Worm (Caenorhabditis elegans): ENCODE measurements around the gene C04H5.1.
"Not testable (repeated sequence)": the region's sequence is repeated elsewhere in the genome, so short reads cannot be mapped to it uniquely, and the experiment has no call there.

The C04H5.1 gene

DNA sequence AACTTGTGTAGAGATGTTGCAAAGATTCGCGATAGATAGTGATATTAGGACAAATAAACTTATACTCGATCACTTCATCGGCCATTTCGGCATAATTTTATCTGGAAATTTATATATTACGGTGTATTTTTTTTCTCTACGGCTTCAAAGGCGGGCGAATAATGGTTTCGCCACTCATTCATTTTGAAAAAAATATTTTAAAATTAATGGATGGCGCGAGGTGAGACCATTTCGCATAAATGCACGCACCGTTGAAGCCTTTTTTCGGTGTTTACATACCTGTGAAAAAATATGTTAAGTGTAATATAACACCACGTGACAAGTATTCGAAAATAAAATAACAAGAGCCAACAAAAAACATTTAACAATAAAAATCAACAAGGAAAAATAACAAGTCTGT, 12.1 kb upstream of the C04H5.1 start, which contains the start of gene btb-19:
btb-19 (minus strand) TSS at position 101 of the 400 bp plus-strand sequence.
- TF ChIP-seq unc-62 (GFP tag; optimal IDR thresholded peaks at IDR 0.05) = no peak

- no peak for TF ChIP-seq unc-62 (GFP tag; optimal IDR thresholded peaks at IDR 0.05)
Measured at ce11 chrII:14523070-14523572, 11.0 kb upstream of the C04H5.1 start, which contains the start of gene btb-20. Gene btb-20, minus strand, starts transcription at chrII:14523522.

ce11 chrII:14523645-14524223, 10.4 kb upstream of the C04H5.1 start, which contains the start of gene pot-2:
Gene pot-2, plus strand, starts transcription at chrII:14524173.
- no peak for TF ChIP-seq unc-62 (GFP tag; optimal IDR thresholded peaks at IDR 0.05)

- no peak for TF ChIP-seq unc-62 (GFP tag; optimal IDR thresholded peaks at IDR 0.05)
Measured at ce11 chrII:14525013-14525412, 9.1 kb upstream of the C04H5.1 start, which contains the start of gene F57C2.4. Gene F57C2.4, plus strand, starts transcription at chrII:14525313.

DNA sequence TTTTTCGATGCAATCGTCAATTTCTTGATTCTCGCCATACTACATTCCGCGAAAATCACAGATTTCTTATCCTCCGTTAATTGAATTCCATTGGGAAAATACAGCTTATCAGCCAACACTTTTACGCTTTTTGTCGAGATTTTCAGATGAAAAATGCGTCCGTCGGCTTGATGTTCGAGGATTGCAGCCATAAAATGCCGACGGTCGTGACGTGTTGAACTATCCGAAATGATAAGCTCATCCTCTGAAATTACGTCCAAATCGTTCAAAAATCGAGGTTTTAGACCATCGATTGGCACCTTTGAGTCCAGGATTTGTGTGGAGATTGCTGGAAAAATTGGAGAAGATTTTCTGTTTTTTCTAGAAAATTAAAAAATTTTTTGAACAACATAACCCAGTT, 7.0 kb upstream of the C04H5.1 start:
- no peak for TF ChIP-seq unc-62 (GFP tag; optimal IDR thresholded peaks at IDR 0.05)

DNA sequence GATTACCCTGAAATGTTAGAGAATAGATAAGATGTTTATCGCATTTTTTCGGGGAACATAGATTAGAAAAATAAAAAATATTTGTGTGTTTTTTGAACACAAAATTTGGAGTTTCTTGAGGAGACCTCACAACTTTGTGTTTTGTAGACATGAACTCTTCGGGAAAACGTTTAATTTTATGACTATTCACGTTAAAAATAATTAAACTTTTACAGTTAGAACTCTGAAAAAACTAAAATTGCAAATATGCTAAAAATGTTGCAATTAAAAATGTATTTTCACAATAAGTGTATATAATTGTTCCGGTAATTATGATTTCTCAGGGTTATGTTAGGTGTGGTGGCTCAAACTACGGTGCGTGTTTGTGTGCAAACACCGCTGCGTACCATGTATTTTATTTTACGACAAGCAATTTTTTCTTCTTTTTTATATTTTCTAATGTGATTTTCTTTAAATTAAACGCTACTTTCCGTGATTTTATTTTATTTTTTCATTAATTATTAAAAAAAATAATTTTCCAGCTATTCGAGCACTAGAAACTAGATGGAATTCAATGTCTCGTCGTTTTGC, 5.8 kb upstream of the C04H5.1 start, which contains the start of the genes F57C2.5 and spat-1:
F57C2.5 (minus strand) TSS at position 7 of the 570 bp plus-strand sequence.
spat-1 (plus strand) TSS at position 520 of the 570 bp plus-strand sequence.
- TF ChIP-seq unc-62 (GFP tag; optimal IDR thresholded peaks at IDR 0.05) = no peak

DNA sequence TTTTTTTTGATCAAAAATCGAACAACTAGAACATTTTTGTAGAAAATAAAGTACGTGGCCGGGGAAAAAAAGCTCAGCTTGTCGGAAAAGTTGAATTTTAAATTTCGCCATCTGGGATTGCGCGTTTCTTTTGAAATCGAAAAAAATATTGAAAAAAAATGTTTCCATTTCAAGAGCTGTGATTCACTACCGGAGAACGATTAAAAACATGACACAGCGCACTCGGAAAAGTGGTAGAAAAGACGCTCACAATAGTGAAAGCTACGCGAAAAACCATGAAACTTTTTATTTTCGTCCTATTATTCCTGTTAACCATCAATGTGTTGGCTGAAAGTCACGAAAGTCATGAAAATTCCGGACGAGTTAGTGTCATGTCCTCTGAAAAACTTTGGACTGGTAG, 3.6 kb downstream of the C04H5.1 start, which contains the start of the genes clec-147 and C04H5.7:
clec-147 (minus strand) TSS at position 101 of the 400 bp plus-strand sequence.
C04H5.7 (plus strand) TSS at position 219 of the 400 bp plus-strand sequence.
- no peak for TF ChIP-seq unc-62 (GFP tag; optimal IDR thresholded peaks at IDR 0.05)

ce11 chrII:14540551-14540950, 6.5 kb downstream of the C04H5.1 start:
- TF ChIP-seq unc-62 (GFP tag; optimal IDR thresholded peaks at IDR 0.05) = no peak

ce11 chrII:14548691-14549090, 14.6 kb downstream of the C04H5.1 start, which contains the start of gene gcy-29:
Gene gcy-29, minus strand, starts transcription at chrII:14548791.
- TF ChIP-seq unc-62 (GFP tag; optimal IDR thresholded peaks at IDR 0.05) = no peak

ce11 chrII:14550613-14551012, 16.5 kb downstream of the C04H5.1 start, which contains the start of gene nlp-41:
Gene nlp-41, plus strand, starts transcription at chrII:14550913.
- no peak for TF ChIP-seq unc-62 (GFP tag; optimal IDR thresholded peaks at IDR 0.05)

DNA sequence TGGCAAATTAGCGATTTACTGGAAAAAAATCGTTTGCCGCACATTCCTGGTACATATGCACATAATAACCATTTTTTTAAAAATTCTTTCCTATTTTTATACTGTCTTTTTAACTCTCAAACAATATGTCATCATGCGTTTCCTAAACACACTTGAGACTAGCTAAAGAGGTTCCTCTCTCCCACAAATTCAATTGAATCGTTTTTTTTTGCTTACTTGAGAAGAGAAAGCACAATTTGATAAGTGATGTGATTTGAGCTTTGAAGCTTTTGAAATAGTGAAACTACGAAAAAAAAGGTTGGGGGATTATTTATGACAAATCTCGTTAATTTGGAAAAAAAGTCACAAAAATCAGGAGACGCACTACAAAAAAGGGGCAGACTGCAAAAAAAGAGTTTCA, 20.9 kb downstream of the C04H5.1 start:
- no peak for TF ChIP-seq unc-62 (GFP tag; optimal IDR thresholded peaks at IDR 0.05)

DNA sequence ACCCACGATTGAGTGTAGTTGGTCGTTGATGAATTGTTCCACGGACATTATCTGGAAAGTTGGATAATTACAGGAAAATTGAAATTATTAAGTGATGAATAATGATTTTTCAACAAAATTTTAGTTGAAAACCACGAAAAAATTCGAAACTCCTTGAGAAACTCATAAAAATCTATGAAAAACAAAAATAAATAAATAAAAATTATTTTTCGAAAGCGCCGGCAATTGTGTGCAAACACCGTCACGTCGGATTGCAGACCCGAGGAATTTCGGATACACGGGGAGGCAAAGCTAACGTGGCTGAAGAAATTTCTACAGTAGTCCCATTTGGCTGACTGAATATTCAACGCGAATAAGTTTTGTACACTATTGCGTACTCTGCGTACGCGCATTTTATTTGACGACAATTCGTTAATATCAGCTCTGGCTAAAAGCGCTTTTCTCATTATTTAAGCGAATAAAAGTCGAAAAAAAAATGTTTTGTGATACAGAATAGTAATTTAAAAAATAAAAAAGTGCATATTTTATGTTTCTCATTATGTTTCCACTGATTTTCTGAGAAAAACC, 27.5 kb downstream of the C04H5.1 start, which contains the start of gene mog-4:
mog-4 (minus strand) TSS at position 51 of the 567 bp plus-strand sequence.
- not testable (repeated sequence) for TF ChIP-seq unc-62 (GFP tag; optimal IDR thresholded peaks at IDR 0.05)

DNA sequence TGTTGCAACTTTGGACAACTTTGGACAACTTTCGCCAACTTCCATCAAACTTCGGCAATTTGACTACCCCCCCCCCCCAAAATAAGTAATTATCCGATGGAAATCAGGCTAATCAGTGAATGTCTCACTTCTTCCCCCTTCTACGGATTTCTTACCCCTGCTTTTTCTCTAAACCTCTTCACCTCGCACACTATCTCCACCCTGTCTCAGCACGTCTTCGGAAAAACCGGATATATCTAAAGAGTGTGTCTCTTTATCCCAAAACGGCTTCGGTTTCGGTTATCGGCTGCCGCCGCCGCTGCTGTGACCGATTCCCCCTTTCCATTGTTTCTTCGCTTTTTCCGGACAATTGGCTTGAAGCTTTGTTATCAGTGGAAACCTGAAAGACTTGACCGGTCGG, 33.7 kb downstream of the C04H5.1 start:
- TF ChIP-seq unc-62 (GFP tag; optimal IDR thresholded peaks at IDR 0.05) = no peak

- TF ChIP-seq unc-62 (GFP tag; optimal IDR thresholded peaks at IDR 0.05) = no peak
Measured at ce11 chrII:14569322-14569721, 35.2 kb downstream of the C04H5.1 start.

- TF ChIP-seq unc-62 (GFP tag; optimal IDR thresholded peaks at IDR 0.05) = no peak
Measured at ce11 chrII:14570541-14571160, 36.6 kb downstream of the C04H5.1 start.

DNA sequence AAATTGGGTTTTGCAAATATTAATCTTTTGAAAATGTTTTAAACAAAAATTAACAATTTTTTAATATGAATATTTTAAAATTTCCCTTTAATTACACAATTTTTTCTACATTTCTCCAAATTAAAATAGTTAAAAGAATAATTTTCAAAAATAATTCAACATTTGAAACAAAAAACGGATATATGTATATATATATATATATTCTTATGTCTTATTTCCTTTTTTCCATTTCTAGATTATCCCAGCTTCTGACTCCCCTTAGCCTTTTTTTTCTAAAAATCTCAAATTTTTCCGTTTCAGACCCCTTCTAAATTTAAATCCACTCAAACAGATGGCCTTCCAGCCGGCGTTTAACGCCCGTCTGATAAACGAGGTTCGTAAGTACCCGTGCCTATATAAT, 39.2 kb downstream of the C04H5.1 start, which contains the start of gene madf-5:
madf-5 (plus strand) TSS at position 301 of the 400 bp plus-strand sequence.
- TF ChIP-seq unc-62 (GFP tag; optimal IDR thresholded peaks at IDR 0.05) = no peak
